Fruit fly (Drosophila melanogaster): ENCODE measurements around the gene CG14218.
A peak's percentile ranks its signal among the peaks of the same experiment; 100 is the strongest.

CG14218 gene

DNA sequence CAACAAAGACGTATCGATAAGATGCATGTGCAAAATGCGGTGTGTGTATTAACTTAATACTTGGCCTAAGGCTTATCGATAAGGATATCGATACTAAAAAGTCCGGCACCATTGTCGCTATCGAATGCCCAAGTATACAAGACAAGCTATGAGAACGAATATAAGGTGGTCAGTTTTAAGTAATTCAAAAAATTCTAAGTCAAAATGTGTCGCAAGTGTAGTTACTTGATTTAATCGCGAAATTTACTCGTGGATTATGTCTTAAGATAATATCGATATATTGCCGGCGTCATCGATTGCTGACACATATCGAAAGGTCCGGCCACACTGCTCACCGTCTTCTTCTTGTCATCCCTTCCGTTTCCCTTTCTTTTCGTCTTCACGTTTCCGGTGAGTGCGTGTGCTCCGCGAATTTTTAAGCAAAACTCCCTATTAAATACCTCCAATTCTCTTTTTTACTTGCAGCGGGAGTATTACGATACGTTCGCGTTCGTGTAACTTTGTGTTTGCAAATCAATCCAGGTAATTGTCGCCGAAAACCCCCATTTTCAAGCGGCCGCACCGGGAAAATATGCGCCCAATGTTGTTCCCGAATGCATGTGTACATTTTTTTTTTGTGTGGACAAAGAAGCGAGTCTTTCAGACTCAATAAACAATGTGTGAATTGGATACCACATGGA lies 16.0 kb upstream of the CG14218 start, which contains the start of gene RpS10b (continued):
- peak; percentile 92 for TF ChIP-seq CG11398 (GFP tag; optimal IDR thresholded peaks at IDR 0.05)
- peak; percentile 65 for TF ChIP-seq lmd (GFP tag; IDR thresholded peaks at IDR 0.05)
- TF ChIP-seq chm (GFP tag; IDR thresholded peaks at IDR 0.05), result peak; percentile 90
- peak; percentile 86 for TF ChIP-seq Usf (GFP tag; optimal IDR thresholded peaks at IDR 0.05)
- TF ChIP-seq gt (GFP tag; IDR thresholded peaks at IDR 0.05), result 0 out of 2 replicates have a peak, but pooled peaks have one; percentile 32
- peak; percentile 97 for TF ChIP-seq Lhr (GFP tag; optimal IDR thresholded peaks at IDR 0.05)
- peak; percentile 95 for TF ChIP-seq HHEX (GFP tag; optimal IDR thresholded peaks at IDR 0.05)
- peak; percentile 85 for TF ChIP-seq so (GFP tag; IDR thresholded peaks at IDR 0.05)
- peak; percentile 5 for TF ChIP-seq cg (GFP tag; optimal IDR thresholded peaks at IDR 0.05)
- TF ChIP-seq chn (GFP tag; optimal IDR thresholded peaks at IDR 0.05), result peak; percentile 23
- peak; percentile 67 for TF ChIP-seq CG12744 (GFP tag; optimal IDR thresholded peaks at IDR 0.05)
- peak; percentile 89 for TF ChIP-seq CG17328 (GFP tag; IDR thresholded peaks at IDR 0.05)
- TF ChIP-seq pros (GFP tag; optimal IDR thresholded peaks at IDR 0.05), result peak; percentile 54
- TF ChIP-seq CG7987 (GFP tag; optimal IDR thresholded peaks at IDR 0.05), result peak; percentile 97
- peak; percentile 92 for TF ChIP-seq CG15514 (GFP tag; optimal IDR thresholded peaks at IDR 0.05)
- no peak for TF ChIP-seq dan (GFP tag; IDR thresholded peaks at IDR 0.05)
- TF ChIP-seq stwl (tag; optimal IDR thresholded peaks at IDR 0.05), result peak; percentile 76
- TF ChIP-seq CG17612 (GFP tag; IDR thresholded peaks at IDR 0.05), result peak; percentile 60; the same call in 1 of the 2 replicates
- peak; percentile 83 for TF ChIP-seq p53 (GFP tag; optimal IDR thresholded peaks at IDR 0.05)
- TF ChIP-seq jigr1 (GFP tag; IDR thresholded peaks at IDR 0.05), result no peak
- peak; percentile 46; the same call in 1 of the 2 replicates for TF ChIP-seq dimm (GFP tag; IDR thresholded peaks at IDR 0.05)
- TF ChIP-seq dati (GFP tag; IDR thresholded peaks at IDR 0.05), result peak; percentile 54
- TF ChIP-seq Eip74EF (GFP tag; optimal IDR thresholded peaks at IDR 0.05), result peak in 1 of 2 experiments; percentile 87
- peak; percentile 94 for TF ChIP-seq NK7.1 (GFP tag; optimal IDR thresholded peaks at IDR 0.05)
- TF ChIP-seq CG12155 (GFP tag; optimal IDR thresholded peaks at IDR 0.05), result peak; percentile 62
- peak; percentile 82 for TF ChIP-seq CG1603 (tag; optimal IDR thresholded peaks at IDR 0.05)
- peak; percentile 91 for TF ChIP-seq Hey (tag; optimal IDR thresholded peaks at IDR 0.05)
- peak; percentile 83 for TF ChIP-seq Atf3 (GFP tag; optimal IDR thresholded peaks at IDR 0.05)
- TF ChIP-seq CG8924 (tag; optimal IDR thresholded peaks at IDR 0.05), result peak; percentile 72
- TF ChIP-seq Sry-δ (GFP tag; optimal IDR thresholded peaks at IDR 0.05), result peak; percentile 95
- peak; percentile 80 for TF ChIP-seq Neu2 (GFP tag; optimal IDR thresholded peaks at IDR 0.05; ENCODE audit: borderline replicate concordance)
- peak; percentile 71 for TF ChIP-seq ap (GFP tag; IDR thresholded peaks at IDR 0.05)
- TF ChIP-seq Oli (tag; optimal IDR thresholded peaks at IDR 0.05), result peak; percentile 80
- peak; percentile 47 for TF ChIP-seq jing (GFP tag; optimal IDR thresholded peaks at IDR 0.05)
- TF ChIP-seq CG8281 (tag; optimal IDR thresholded peaks at IDR 0.05), result peak; percentile 70
- peak; percentile 78 for TF ChIP-seq Hr51 (GFP tag; optimal IDR thresholded peaks at IDR 0.05)
- peak; percentile 84 for TF ChIP-seq sima (GFP tag; optimal IDR thresholded peaks at IDR 0.05)
- peak; percentile 95 for TF ChIP-seq inv (GFP tag; IDR thresholded peaks at IDR 0.05; ENCODE audit: partially characterized antibody)
- peak; percentile 78 for TF ChIP-seq Optix (GFP tag; IDR thresholded peaks at IDR 0.05)
- TF ChIP-seq Atf-2 (GFP tag; optimal IDR thresholded peaks at IDR 0.05), result peak; percentile 84
- TF ChIP-seq MBD-R2 (GFP tag; IDR thresholded peaks at IDR 0.05), result peak; percentile 42; the same call in 1 of the 2 replicates
- peak; percentile 95 for TF ChIP-seq CG18619 (GFP tag; optimal IDR thresholded peaks at IDR 0.05)
- TF ChIP-seq Dip3 (GFP tag; optimal IDR thresholded peaks at IDR 0.05), result peak; percentile 76
- TF ChIP-seq disco-r (GFP tag; optimal IDR thresholded peaks at IDR 0.05), result peak; percentile 93
- peak; percentile 55; the same call in 1 of the 2 replicates for TF ChIP-seq sisA (GFP tag; IDR thresholded peaks at IDR 0.05)
- TF ChIP-seq CG7372 (GFP tag; IDR thresholded peaks at IDR 0.05), result peak; percentile 41
- peak; percentile 78 for TF ChIP-seq slou (GFP tag; optimal IDR thresholded peaks at IDR 0.05)
- peak; percentile 64 for TF ChIP-seq CG16815 (GFP tag; optimal IDR thresholded peaks at IDR 0.05)
- peak in 1 of 2 experiments; percentile 50 for TF ChIP-seq Hr78 (GFP tag; optimal IDR thresholded peaks at IDR 0.05)

Measured in whole organism, embryonic.